Worm (Caenorhabditis elegans) whole organism, late embryonic: ENCODE results near the gene R08B4.3.

Experiments
- C08G9.2 ChIP-seq: sonication (generic microtip); optimal IDR thresholded peaks from 2 replicates; lab custom pipeline; 2016; ENCODE audit warnings: mild to moderate bottlenecking, missing genetic modification characterization, moderate library complexity, missing compliant biosample characterization
- C38D4.7 ChIP-seq: fragments of 200-800 bp; sonication (Bioruptor generic); optimal IDR thresholded peaks from 2 replicates; lab custom pipeline; 2018; ENCODE audit warnings: mild to moderate bottlenecking, missing genetic modification characterization, moderate library complexity, missing compliant biosample characterization
- F13H6.1 ChIP-seq: sonication (generic microtip); optimal IDR thresholded peaks from 2 replicates; lab custom pipeline; 2016; ENCODE audit warnings: missing genetic modification characterization, missing compliant biosample characterization
- K09A11.1 ChIP-seq: sonication (generic microtip); optimal IDR thresholded peaks from 2 replicates; lab custom pipeline; 2017; ENCODE audit warnings: antibody characterized with exemption, mild to moderate bottlenecking, missing genetic modification characterization, missing compliant biosample characterization; ENCODE audit not compliant: insufficient read depth
- ama-1 ChIP-seq: fragments of 150-350 bp; optimal IDR thresholded peaks from 2 replicates; lab custom pipeline; 2014
- ceh-14 ChIP-seq: sonication (generic microtip); optimal IDR thresholded peaks from 2 replicates; lab custom pipeline; 2016; ENCODE audit warnings: missing genotype, missing genetic modification characterization, missing compliant biosample characterization
- ceh-18 ChIP-seq: sonication (generic microtip); optimal IDR thresholded peaks from 2 replicates; lab custom pipeline; 2016; ENCODE audit warnings: missing genetic modification characterization, missing compliant biosample characterization
- ceh-19 ChIP-seq: fragments of 200-800 bp; sonication (Bioruptor generic); optimal IDR thresholded peaks from 2 replicates; lab custom pipeline; 2018; ENCODE audit warnings: mild to moderate bottlenecking, missing genetic modification characterization, missing compliant biosample characterization
- ceh-2 ChIP-seq: sonication (generic microtip); optimal IDR thresholded peaks from 2 replicates; lab custom pipeline; 2016; ENCODE audit warnings: missing genotype, missing genetic modification characterization, missing compliant biosample characterization
- ceh-22 ChIP-seq: sonication (generic microtip); optimal IDR thresholded peaks from 2 replicates; lab custom pipeline; 2017; ENCODE audit warnings: missing biosample characterization, missing genetic modification characterization
- ceh-24 ChIP-seq: sonication (generic microtip); optimal IDR thresholded peaks from 2 replicates; lab custom pipeline; 2016; ENCODE audit warnings: mild to moderate bottlenecking, missing genetic modification characterization, missing compliant biosample characterization
- ceh-31 ChIP-seq: sonication (generic microtip); optimal IDR thresholded peaks from 2 replicates; lab custom pipeline; 2016; ENCODE audit warnings: missing genetic modification characterization, missing compliant biosample characterization
- ceh-34 ChIP-seq: sonication (generic microtip); optimal IDR thresholded peaks from 2 replicates; lab custom pipeline; 2016; ENCODE audit warnings: mild to moderate bottlenecking, missing genetic modification characterization, missing compliant biosample characterization
- ceh-48 ChIP-seq: sonication (generic microtip); optimal IDR thresholded peaks from 2 replicates; lab custom pipeline; 2016; ENCODE audit warnings: missing genetic modification characterization, inconsistent platforms, missing compliant biosample characterization
- ceh-9 ChIP-seq: sonication (generic microtip); optimal IDR thresholded peaks from 2 replicates; lab custom pipeline; 2016; ENCODE audit warnings: mild to moderate bottlenecking, missing genetic modification characterization, inconsistent platforms, missing compliant biosample characterization
- che-1 ChIP-seq: sonication (generic microtip); optimal IDR thresholded peaks from 2 replicates; lab custom pipeline; 2016; ENCODE audit warnings: mild to moderate bottlenecking, missing genetic modification characterization, missing compliant biosample characterization
- dmd-4 ChIP-seq: sonication (generic microtip); optimal IDR thresholded peaks from 2 replicates; lab custom pipeline; 2016; ENCODE audit warnings: borderline replicate concordance, missing genetic modification characterization, missing compliant biosample characterization
- elt-2 ChIP-seq: sonication (generic microtip); optimal IDR thresholded peaks from 2 replicates; lab custom pipeline; 2016; ENCODE audit warnings: missing genetic modification reagents, missing genetic modification characterization, missing compliant biosample characterization
- elt-4 ChIP-seq: sonication (generic microtip); optimal IDR thresholded peaks from 2 replicates; lab custom pipeline; 2016; ENCODE audit warnings: missing genetic modification characterization, missing compliant biosample characterization
- ets-4 ChIP-seq: sonication (generic microtip); optimal IDR thresholded peaks from 2 replicates; lab custom pipeline; 2016; ENCODE audit warnings: missing genetic modification characterization, missing compliant biosample characterization
- fax-1 ChIP-seq: sonication (generic microtip); optimal IDR thresholded peaks from 2 replicates; lab custom pipeline; 2016; ENCODE audit warnings: missing genotype, missing genetic modification characterization, missing compliant biosample characterization
- fkh-10 ChIP-seq: fragments of 150-350 bp; optimal IDR thresholded peaks from 2 replicates; lab custom pipeline; 2014; ENCODE audit warnings: missing biosample characterization, missing genetic modification reagents, missing genetic modification characterization
- fkh-6 ChIP-seq: sonication (generic microtip); optimal IDR thresholded peaks from 2 replicates; lab custom pipeline; 2016; ENCODE audit warnings: missing genetic modification characterization, missing compliant biosample characterization
- hlh-13 ChIP-seq: fragments of 200-800 bp; sonication (Bioruptor generic); optimal IDR thresholded peaks from 2 replicates; lab custom pipeline; 2018; ENCODE audit warnings: mild to moderate bottlenecking, missing genetic modification characterization, missing compliant biosample characterization
- hlh-15 ChIP-seq: sonication (generic microtip); optimal IDR thresholded peaks from 2 replicates; lab custom pipeline; 2016; ENCODE audit warnings: missing genetic modification characterization, missing compliant biosample characterization
- hlh-6 ChIP-seq: sonication (generic microtip); optimal IDR thresholded peaks from 2 replicates; lab custom pipeline; 2016; ENCODE audit warnings: missing genotype, missing genetic modification characterization, missing compliant biosample characterization
- lim-6 ChIP-seq: sonication (generic microtip); optimal IDR thresholded peaks from 2 replicates; lab custom pipeline; 2016; ENCODE audit warnings: missing genetic modification characterization, missing compliant biosample characterization
- madf-2 ChIP-seq: sonication (generic microtip); optimal IDR thresholded peaks from 2 replicates; lab custom pipeline; 2017; ENCODE audit warnings: missing genetic modification characterization, missing compliant biosample characterization
- mec-3 ChIP-seq: sonication (generic microtip); optimal IDR thresholded peaks from 2 replicates; lab custom pipeline; 2016; ENCODE audit warnings: borderline replicate concordance, missing genetic modification characterization, missing compliant biosample characterization
- nfya-1 ChIP-seq: sonication (generic microtip); optimal IDR thresholded peaks from 2 replicates; lab custom pipeline; 2017; ENCODE audit warnings: missing genetic modification characterization, mild to moderate bottlenecking, missing compliant biosample characterization, antibody characterized with exemption, moderate library complexity
- nhr-11 ChIP-seq: fragments of 150-350 bp; optimal IDR thresholded peaks from 2 replicates; lab custom pipeline; 2014; ENCODE audit warnings: missing biosample characterization, missing genetic modification characterization
- nhr-232 ChIP-seq: sonication (generic microtip); optimal IDR thresholded peaks from 2 replicates; lab custom pipeline; 2016; ENCODE audit warnings: missing genetic modification characterization, missing compliant biosample characterization
- npax-4 ChIP-seq: sonication (generic microtip); optimal IDR thresholded peaks from 2 replicates; lab custom pipeline; 2016; ENCODE audit warnings: missing genetic modification characterization, missing compliant biosample characterization
- pag-3 ChIP-seq: sonication (generic microtip); optimal IDR thresholded peaks from 2 replicates; lab custom pipeline; 2016; ENCODE audit warnings: missing compliant biosample characterization, missing genetic modification characterization, borderline replicate concordance
- pax-1 ChIP-seq: fragments of 150-350 bp; optimal IDR thresholded peaks from 2 replicates; lab custom pipeline; 2014; ENCODE audit warnings: missing biosample characterization, missing genetic modification characterization
- pha-2 ChIP-seq: sonication (generic microtip); optimal IDR thresholded peaks from 2 replicates; lab custom pipeline; 2017; ENCODE audit warnings: mild to moderate bottlenecking, missing genetic modification characterization, missing compliant biosample characterization
- pha-4 ChIP-seq: fragments of 150-350 bp; optimal IDR thresholded peaks from 2 replicates; lab custom pipeline; 2018; ENCODE audit warnings: missing biosample characterization, missing genetic modification reagents, missing genetic modification characterization
- pqm-1 ChIP-seq: sonication (generic microtip); optimal IDR thresholded peaks from 2 replicates; lab custom pipeline; 2016; ENCODE audit warnings: missing genetic modification characterization, missing compliant biosample characterization
- pros-1 ChIP-seq: fragments of 150-350 bp; optimal IDR thresholded peaks from 2 replicates; lab custom pipeline; 2014; ENCODE audit warnings: missing biosample characterization, missing genetic modification reagents, missing genetic modification characterization
- ref-2 ChIP-seq: sonication (generic microtip); optimal IDR thresholded peaks from 2 replicates; lab custom pipeline; 2016; ENCODE audit warnings: missing genetic modification characterization, missing compliant biosample characterization
- rnt-1 ChIP-seq: sonication (generic microtip); optimal IDR thresholded peaks from 2 replicates; lab custom pipeline; 2016; ENCODE audit warnings: missing genetic modification characterization, missing compliant biosample characterization
- sdc-2 ChIP-seq: sonication (generic microtip); optimal IDR thresholded peaks from 2 replicates; lab custom pipeline; 2016; ENCODE audit warnings: missing genotype, missing genetic modification characterization, missing compliant biosample characterization
- sox-2 ChIP-seq: fragments of 200-800 bp; sonication (Bioruptor generic); IDR thresholded peaks from 2 replicates; pipeline ENCODE4 v1.3.6; 2022; ENCODE audit warnings: missing genetic modification reagents, missing genetic modification characterization, missing compliant biosample characterization
- sox-4 ChIP-seq: sonication (generic microtip); optimal IDR thresholded peaks from 2 replicates; lab custom pipeline; 2017; ENCODE audit warnings: mild to moderate bottlenecking, missing genetic modification characterization, inconsistent platforms, missing compliant biosample characterization
- syd-9 ChIP-seq: sonication (generic microtip); optimal IDR thresholded peaks from 2 replicates; lab custom pipeline; 2016; ENCODE audit warnings: mild to moderate bottlenecking, missing genetic modification characterization, moderate library complexity, missing compliant biosample characterization
- tbx-2 ChIP-seq: sonication (generic microtip); optimal IDR thresholded peaks from 2 replicates; lab custom pipeline; 2016; ENCODE audit warnings: missing genetic modification characterization, missing compliant biosample characterization
- tbx-7 ChIP-seq: sonication (generic microtip); optimal IDR thresholded peaks from 2 replicates; lab custom pipeline; 2016; ENCODE audit warnings: missing genotype, missing genetic modification characterization, missing compliant biosample characterization
- unc-3 ChIP-seq, 2 experiments: fragments of 200-800 bp in 1 of 2; sonication (Bioruptor generic) in 1 of 2; sonication (generic microtip) in 1 of 2; conservative IDR thresholded peaks in 1 of 2; optimal IDR thresholded peaks in 1 of 2; 2 replicates each; pipeline versions ENCODE4 v1.3.6 to Lab custom; 2016 to 2022; ENCODE audit warnings: missing compliant biosample characterization in 2 of 2, missing genetic modification characterization in 2 of 2, missing genetic modification reagents in 1 of 2
- unc-42 ChIP-seq: sonication (generic microtip); optimal IDR thresholded peaks from 2 replicates; lab custom pipeline; 2016; ENCODE audit warnings: missing genotype, missing genetic modification characterization, missing compliant biosample characterization
- unc-55 ChIP-seq: sonication (generic microtip); optimal IDR thresholded peaks from 2 replicates; lab custom pipeline; 2017; ENCODE audit warnings: missing biosample characterization, missing genetic modification reagents, missing genetic modification characterization
- unc-86 ChIP-seq: sonication (generic microtip); optimal IDR thresholded peaks from 2 replicates; lab custom pipeline; 2016; ENCODE audit warnings: missing genetic modification characterization, missing compliant biosample characterization
- zip-5 ChIP-seq: sonication (generic microtip); optimal IDR thresholded peaks from 2 replicates; lab custom pipeline; 2016; ENCODE audit warnings: missing genetic modification characterization, missing compliant biosample characterization
- ztf-16 ChIP-seq: sonication (generic microtip); optimal IDR thresholded peaks from 2 replicates; lab custom pipeline; 2017; ENCODE audit warnings: missing genetic modification characterization, missing compliant biosample characterization

Gene R08B4.3

DNA sequence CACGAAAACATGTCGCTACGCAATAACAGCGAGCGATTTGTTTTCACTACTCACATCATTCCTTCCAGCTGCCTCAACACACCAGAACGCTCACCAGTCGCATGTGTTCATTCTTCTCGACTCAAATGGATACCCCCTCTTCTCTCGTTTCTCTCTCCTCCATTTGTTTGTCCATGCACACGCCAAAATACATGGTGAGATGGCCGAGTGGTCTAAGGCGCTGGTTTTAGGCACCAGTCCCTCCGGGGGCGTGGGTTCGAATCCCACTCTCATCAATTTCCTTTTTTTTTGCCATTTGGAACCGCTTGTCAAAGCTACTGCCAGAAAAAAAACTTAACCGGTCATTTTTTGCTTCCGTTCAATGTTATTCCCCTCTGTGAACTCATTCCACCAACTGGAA is 25.3 kb downstream of the R08B4.3 start:
- TF ChIP-seq ets-4 (peak; percentile 22), C38D4.7 (GFP tag; lab: Kevin White, UChicago) (peak; percentile 66), ceh-22 (tag; lab: Kevin White, UChicago) (no peak), lim-6 (tag; lab: Kevin White, UChicago) (peak; percentile 62), che-1 (tag; lab: Kevin White, UChicago) (peak; percentile 78), pqm-1 (tag; lab: Kevin White, UChicago) (peak; percentile 47), unc-55 (GFP tag; lab: Kevin White, UChicago) (no peak), ceh-2 (tag; lab: Kevin White, UChicago) (peak; percentile 68), pha-2 (tag; lab: Kevin White, UChicago) (peak; percentile 65), madf-2 (tag; lab: Kevin White, UChicago) (peak; percentile 71), dmd-4 (tag; lab: Kevin White, UChicago) (peak; percentile 61), mec-3 (tag; lab: Kevin White, UChicago) (peak; percentile 40), tbx-7 (tag; lab: Kevin White, UChicago) (peak; percentile 8), ceh-48 (tag; lab: Kevin White, UChicago) (peak; percentile 62), pros-1 (no peak), nhr-232 (tag; lab: Kevin White, UChicago) (peak; percentile 71), K09A11.1 (tag; lab: Kevin White, UChicago) (peak; percentile 34), ceh-24 (tag; lab: Kevin White, UChicago) (no peak), elt-2 (tag; lab: Kevin White, UChicago) (peak; percentile 83), sox-2 (GFP tag; lab: Robert Waterston, UW) (peak; percentile 63), F13H6.1 (tag; lab: Kevin White, UChicago) (peak; percentile 59), hlh-15 (no peak), unc-42 (peak; percentile 68), syd-9 (tag; lab: Kevin White, UChicago) (peak; percentile 59), pha-4 (tag; lab: Kevin White, UChicago) (no peak), ceh-14 (tag; lab: Kevin White, UChicago) (peak; percentile 37), sdc-2 (tag; lab: Kevin White, UChicago) (peak; percentile 97), ceh-34 (tag; lab: Kevin White, UChicago) (peak; percentile 75), unc-86 (tag; lab: Kevin White, UChicago) (peak; percentile 74), pax-1 (tag; lab: Kevin White, UChicago) (no peak), C08G9.2 (peak; percentile 64), fkh-6 (peak; percentile 69), pag-3 (no peak), ztf-16 (tag; lab: Kevin White, UChicago) (peak; percentile 66), rnt-1 (peak; percentile 78), ama-1 (lab: Kevin White, UChicago) (no peak), ceh-19 (GFP tag; lab: Kevin White, UChicago) (peak; percentile 41), hlh-13 (GFP tag; lab: Kevin White, UChicago) (peak; percentile 34), fax-1 (tag; lab: Kevin White, UChicago) (peak; percentile 56), npax-4 (tag; lab: Kevin White, UChicago) (peak; percentile 26), nhr-11 (tag; lab: Kevin White, UChicago) (no peak), ceh-9 (tag; lab: Kevin White, UChicago) (no peak), fkh-10 (GFP tag; lab: Kevin White, UChicago) (peak; percentile 56), ceh-31 (tag; lab: Kevin White, UChicago) (peak; percentile 78), nfya-1 (tag; lab: Kevin White, UChicago) (peak; percentile 73), sox-4 (tag; lab: Kevin White, UChicago) (peak; percentile 40), unc-3 (GFP tag; conservative IDR thresholded peaks at IDR 0.05; lab: Robert Waterston, UW) (peak; percentile 77), unc-3 (tag; optimal IDR thresholded peaks at IDR 0.05; lab: Kevin White, UChicago) (peak; percentile 55), zip-5 (no peak), tbx-2 (tag; lab: Kevin White, UChicago) (peak; percentile 80), elt-4 (tag; lab: Kevin White, UChicago) (peak; percentile 67), ref-2 (tag; lab: Kevin White, UChicago) (peak; percentile 84), hlh-6 (tag; lab: Kevin White, UChicago) (peak; percentile 87), ceh-18 (peak; percentile 76)
